Fruit fly (Drosophila melanogaster) whole organism, embryonic: ENCODE data around the gene Eip63F-1.

Source experiments
- Atf6 ChIP-seq: fragments of 200-800 bp; sonication (Bioruptor generic); IDR thresholded peaks from 2 replicates; pipeline ENCODE4 v1.3.6; 2022; ENCODE audit warnings: missing biosample characterization, missing genetic modification characterization
- Blimp-1 ChIP-seq: fragments of 200-800 bp; sonication (Bioruptor generic); optimal IDR thresholded peaks from 3 replicates; lab custom pipeline; 2018; ENCODE audit warnings: missing biosample characterization, missing genetic modification characterization, mild to moderate bottlenecking, moderate library complexity, missing genetic modification reagents
- CG1024 ChIP-seq: fragments of 200-800 bp; sonication (Bioruptor generic); IDR thresholded peaks from 2 replicates; pipeline ENCODE4 v1.3.6; 2022; ENCODE audit warnings: missing biosample characterization, missing genetic modification characterization
- CG10543 ChIP-seq: fragments of 200-800 bp; sonication (Bioruptor generic); optimal IDR thresholded peaks from 3 replicates; lab custom pipeline; 2017; ENCODE audit warnings: missing biosample characterization, mild to moderate bottlenecking, missing genetic modification characterization, moderate library complexity
- CG15073 ChIP-seq: fragments of 200-800 bp; sonication (Bioruptor generic); optimal IDR thresholded peaks from 2 replicates; lab custom pipeline; 2016; ENCODE audit warnings: missing biosample characterization, missing genetic modification characterization
- CG1602 ChIP-seq: fragments of 200-800 bp; sonication (Bioruptor generic); optimal IDR thresholded peaks from 3 replicates; lab custom pipeline; 2016; ENCODE audit warnings: missing biosample characterization, missing genetic modification characterization
- CG17385 ChIP-seq: fragments of 200-800 bp; sonication (Bioruptor generic); optimal IDR thresholded peaks from 3 replicates; lab custom pipeline; 2018; ENCODE audit warnings: missing biosample characterization, mild to moderate bottlenecking, missing genetic modification characterization
- CG1832 ChIP-seq: fragments of 200-800 bp; sonication (Bioruptor generic); optimal IDR thresholded peaks from 2 replicates; lab custom pipeline; 2017; ENCODE audit warnings: missing biosample characterization, mild to moderate bottlenecking, missing genetic modification characterization, inconsistent platforms
- CG2116 ChIP-seq: fragments of 200-800 bp; sonication (Bioruptor generic); optimal IDR thresholded peaks from 3 replicates; lab custom pipeline; 2018; ENCODE audit warnings: missing biosample characterization, mild to moderate bottlenecking, missing genetic modification characterization
- CG3065 ChIP-seq: fragments of 200-800 bp; sonication (Bioruptor generic); optimal IDR thresholded peaks from 2 replicates; lab custom pipeline; 2016; ENCODE audit warnings: missing biosample characterization, missing genetic modification characterization
- CG31224 ChIP-seq: fragments of 200-800 bp; sonication (Bioruptor generic); IDR thresholded peaks from 2 replicates; pipeline ENCODE4 v1.3.6; 2022; ENCODE audit warnings: missing biosample characterization, missing genetic modification characterization
- CG31388 ChIP-seq: fragments of 200-800 bp; sonication (Bioruptor generic); optimal IDR thresholded peaks from 2 replicates; lab custom pipeline; 2016; ENCODE audit warnings: missing biosample characterization, missing genetic modification characterization
- CG34224 ChIP-seq: fragments of 200-800 bp; sonication (Bioruptor generic); IDR thresholded peaks from 3 replicates; pipeline ENCODE4 v1.3.6; 2022; ENCODE audit warnings: missing biosample characterization, missing genetic modification characterization; ENCODE audit not compliant: partially characterized antibody
- CG43689 ChIP-seq: fragments of 200-800 bp; sonication (Bioruptor generic); IDR thresholded peaks from 2 replicates; pipeline ENCODE4 v1.3.6; 2022; ENCODE audit warnings: missing biosample characterization, missing genetic modification characterization
- CG5180 ChIP-seq: fragments of 200-800 bp; sonication (Bioruptor generic); optimal IDR thresholded peaks from 3 replicates; lab custom pipeline; 2017; ENCODE audit warnings: missing biosample characterization, missing genetic modification characterization, mild to moderate bottlenecking, moderate library complexity, missing genetic modification reagents
- CG6254 ChIP-seq: fragments of 200-800 bp; sonication (Bioruptor generic); optimal IDR thresholded peaks from 3 replicates; lab custom pipeline; 2017; ENCODE audit warnings: mild to moderate bottlenecking, missing biosample characterization, missing genetic modification reagents, missing genetic modification characterization
- CG7963 ChIP-seq: fragments of 200-800 bp; sonication (Bioruptor generic); IDR thresholded peaks from 3 replicates; pipeline ENCODE4 v1.3.6; 2022; ENCODE audit warnings: missing biosample characterization, missing genetic modification characterization; ENCODE audit not compliant: partially characterized antibody
- CG8359 ChIP-seq: fragments of 200-800 bp; sonication (Bioruptor generic); optimal IDR thresholded peaks from 2 replicates; lab custom pipeline; 2017; ENCODE audit warnings: missing biosample characterization, mild to moderate bottlenecking, missing genetic modification characterization, borderline replicate concordance
- CHES-1-like ChIP-seq: fragments of 200-800 bp; sonication (Bioruptor generic); optimal IDR thresholded peaks from 2 replicates; lab custom pipeline; 2016; ENCODE audit warnings: missing biosample characterization, missing genetic modification characterization
- D19A ChIP-seq: fragments of 200-800 bp; optimal IDR thresholded peaks from 3 replicates; lab custom pipeline; 2019; ENCODE audit warnings: missing biosample characterization, mild to moderate bottlenecking, missing genetic modification characterization, moderate library complexity
- Dfd ChIP-seq, 2 experiments: fragments of >200 bp; optimal IDR thresholded peaks; 2 replicates each; lab custom pipeline; 2017; ENCODE audit warnings: missing biosample characterization in 2 of 2, missing genetic modification characterization in 2 of 2
- Dll ChIP-seq: fragments of 200-800 bp; sonication (Bioruptor generic); IDR thresholded peaks from 4 replicates; pipeline ENCODE4 v1.3.6; 2022; ENCODE audit warnings: missing biosample characterization, missing genetic modification characterization; ENCODE audit not compliant: partially characterized antibody
- Dref ChIP-seq: fragments of 200-800 bp; sonication (Bioruptor generic); IDR thresholded peaks from 2 replicates; pipeline ENCODE4 v1.3.6; 2022; ENCODE audit warnings: missing biosample characterization, missing genetic modification characterization
- Fer1 ChIP-seq: fragments of 200-800 bp; sonication (Bioruptor generic); optimal IDR thresholded peaks from 2 replicates; lab custom pipeline; 2017; ENCODE audit warnings: missing biosample characterization, mild to moderate bottlenecking, missing genetic modification characterization
- Fer2 ChIP-seq: fragments of 200-800 bp; sonication (Bioruptor generic); optimal IDR thresholded peaks from 2 replicates; lab custom pipeline; 2018; ENCODE audit warnings: missing biosample characterization, mild to moderate bottlenecking, missing genetic modification characterization, moderate library complexity
- HLH4C ChIP-seq: fragments of 200-800 bp; sonication (Bioruptor generic); IDR thresholded peaks from 3 replicates; pipeline ENCODE4 v1.3.6; 2022; ENCODE audit warnings: missing biosample characterization, missing genetic modification characterization; ENCODE audit not compliant: partially characterized antibody
- Hey ChIP-seq: fragments of 200-800 bp; sonication (Bioruptor generic); optimal IDR thresholded peaks from 3 replicates; lab custom pipeline; 2018; ENCODE audit warnings: missing biosample characterization, mild to moderate bottlenecking, missing genetic modification characterization
- Hr78 ChIP-seq, 2 experiments: fragments of 200-800 bp in 1 of 2; fragments of >200 bp in 1 of 2; sonication (Bioruptor generic) in 1 of 2; optimal IDR thresholded peaks; 2 replicates each; lab custom pipeline; 2017 to 2019; ENCODE audit warnings: missing biosample characterization in 2 of 2, missing genetic modification characterization in 2 of 2, mild to moderate bottlenecking in 1 of 2, moderate library complexity in 1 of 2
- Lim3 ChIP-seq: fragments of 200-800 bp; sonication (Bioruptor generic); IDR thresholded peaks from 2 replicates; pipeline ENCODE4 v1.3.6; 2022; ENCODE audit warnings: missing biosample characterization, missing genetic modification characterization
- Mad ChIP-seq: fragments of 200-800 bp; sonication (Bioruptor generic); optimal IDR thresholded peaks from 2 replicates; lab custom pipeline; 2016; ENCODE audit warnings: missing biosample characterization, missing genetic modification characterization
- NfI ChIP-seq: fragments of 200-800 bp; sonication (Bioruptor generic); optimal IDR thresholded peaks from 3 replicates; lab custom pipeline; 2018; ENCODE audit warnings: missing biosample characterization, mild to moderate bottlenecking, missing genetic modification characterization, moderate library complexity
- Optix ChIP-seq: fragments of 200-800 bp; sonication (Bioruptor generic); IDR thresholded peaks from 3 replicates; pipeline ENCODE4 v1.3.6; 2022; ENCODE audit warnings: missing biosample characterization, missing genetic modification characterization
- PHDP ChIP-seq: fragments of 200-800 bp; sonication (Bioruptor generic); optimal IDR thresholded peaks from 3 replicates; lab custom pipeline; 2018; ENCODE audit warnings: missing biosample characterization, mild to moderate bottlenecking, missing genetic modification characterization, moderate library complexity
- Rfx ChIP-seq: fragments of 200-800 bp; sonication (Bioruptor generic); IDR thresholded peaks from 2 replicates; pipeline ENCODE4 v1.3.6; 2022; ENCODE audit warnings: missing biosample characterization, missing genetic modification characterization
- Rx ChIP-seq: fragments of 200-800 bp; sonication (Bioruptor generic); IDR thresholded peaks from 2 replicates; pipeline ENCODE4 v1.3.6; 2022; ENCODE audit warnings: missing biosample characterization, missing genetic modification characterization
- Sry-β ChIP-seq: fragments of 200-800 bp; sonication (Bioruptor generic); optimal IDR thresholded peaks from 2 replicates; lab custom pipeline; 2018; ENCODE audit warnings: missing biosample characterization, mild to moderate bottlenecking, missing genetic modification characterization, moderate library complexity
- Tbp ChIP-seq: fragments of >200 bp; optimal IDR thresholded peaks from 2 replicates; lab custom pipeline; 2018; ENCODE audit warnings: missing biosample characterization, missing genetic modification characterization
- ab ChIP-seq: fragments of 200-800 bp; sonication (Bioruptor generic); optimal IDR thresholded peaks from 2 replicates; lab custom pipeline; 2016; ENCODE audit warnings: missing biosample characterization, missing genetic modification characterization
- bowl ChIP-seq: fragments of 200-800 bp; sonication (Bioruptor generic); IDR thresholded peaks from 2 replicates; pipeline ENCODE4 v1.3.6; 2022; ENCODE audit warnings: missing biosample characterization, missing genetic modification characterization
- br ChIP-seq: fragments of >200 bp; optimal IDR thresholded peaks from 2 replicates; lab custom pipeline; 2017
- bsh ChIP-seq, 2 experiments: fragments of 200-800 bp; sonication (Bioruptor generic); optimal IDR thresholded peaks; 2 replicates each; lab custom pipeline; 2017 to 2018; ENCODE audit warnings: mild to moderate bottlenecking in 2 of 2, missing biosample characterization in 2 of 2, missing genetic modification characterization in 2 of 2, moderate library complexity in 1 of 2
- cwo ChIP-seq: fragments of 200-800 bp; sonication (Bioruptor generic); optimal IDR thresholded peaks from 3 replicates; lab custom pipeline; 2017; ENCODE audit warnings: missing biosample characterization, missing genetic modification characterization, mild to moderate bottlenecking, moderate library complexity, missing genetic modification reagents
- disco-r ChIP-seq: fragments of 200-800 bp; sonication (Bioruptor generic); optimal IDR thresholded peaks from 2 replicates; lab custom pipeline; 2016; ENCODE audit warnings: missing biosample characterization, missing genetic modification characterization
- ind ChIP-seq: fragments of 200-800 bp; sonication (Bioruptor generic); optimal IDR thresholded peaks from 3 replicates; lab custom pipeline; 2016; ENCODE audit warnings: missing biosample characterization, missing genetic modification characterization
- nom ChIP-seq: fragments of 200-800 bp; sonication (Bioruptor generic); optimal IDR thresholded peaks from 2 replicates; lab custom pipeline; 2017; ENCODE audit warnings: missing biosample characterization, missing genetic modification characterization, mild to moderate bottlenecking, moderate library complexity, missing genetic modification reagents
- sd ChIP-seq: fragments of 200-800 bp; sonication (Bioruptor generic); optimal IDR thresholded peaks from 3 replicates; lab custom pipeline; 2018; ENCODE audit warnings: missing biosample characterization, mild to moderate bottlenecking, missing genetic modification characterization, moderate library complexity
- sima ChIP-seq: fragments of 200-800 bp; sonication (Bioruptor generic); optimal IDR thresholded peaks from 2 replicates; lab custom pipeline; 2016; ENCODE audit warnings: missing biosample characterization, missing genetic modification characterization
- so ChIP-seq: fragments of 200-800 bp; sonication (Bioruptor generic); IDR thresholded peaks from 3 replicates; pipeline ENCODE4 v1.3.6; 2022; ENCODE audit warnings: missing biosample characterization, missing genetic modification characterization
- ssp ChIP-seq: fragments of 200-800 bp; sonication (Bioruptor generic); IDR thresholded peaks from 2 replicates; pipeline ENCODE4 v1.3.6; 2022; ENCODE audit warnings: missing biosample characterization, missing genetic modification characterization
- yki ChIP-seq: fragments of >200 bp; optimal IDR thresholded peaks from 3 replicates; lab custom pipeline; 2018

Gene Eip63F-1

DNA sequence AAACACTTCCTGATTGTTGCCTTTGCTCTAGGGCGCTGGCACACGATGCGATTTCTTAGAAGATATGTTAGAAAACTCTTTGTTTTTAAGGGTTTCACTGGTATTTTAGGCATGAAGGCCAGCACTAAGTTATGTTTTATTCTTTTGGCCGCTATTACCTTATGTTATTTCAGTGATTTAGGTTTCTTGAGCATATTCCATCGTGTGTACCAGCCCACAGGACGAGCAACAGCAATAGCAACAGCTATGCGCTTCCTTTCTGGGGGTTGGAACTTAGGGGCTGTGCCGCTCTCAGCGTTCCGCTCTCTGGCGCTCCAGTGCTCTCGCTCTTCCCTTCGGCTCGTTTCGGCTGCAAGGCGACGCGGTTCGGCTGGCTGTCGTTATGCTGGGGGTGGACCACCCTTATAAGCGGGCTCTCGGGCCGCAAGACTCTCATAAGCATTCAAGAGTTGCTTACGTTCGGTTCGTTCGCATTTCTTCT is 48.1 kb upstream of the Eip63F-1 start, which contains the start of gene scrt (continued):
- no peak for TF ChIP-seq CG43689
- TF ChIP-seq Dref (GFP tag; lab: Robert Waterston, UW) = no peak
- TF ChIP-seq CG10543 (GFP tag; lab: Kevin White, UChicago) = peak; percentile 38
- 0 out of 2 replicates have a peak, but pooled peaks have one; percentile 32 for TF ChIP-seq Lim3 (GFP tag; lab: Robert Waterston, UW)
- TF ChIP-seq CG3065 (GFP tag; lab: Kevin White, UChicago) = no peak
- TF ChIP-seq bsh (GFP tag; optimal IDR thresholded peaks at IDR 0.05; lab: Kevin White, UChicago) = peak in 1 of 2 experiments; percentile 63
- TF ChIP-seq Optix (GFP tag; lab: Robert Waterston, UW) = peak; percentile 49; the same call in 1 of the 3 replicates
- TF ChIP-seq HLH4C (GFP tag; lab: Robert Waterston, UW) = peak; percentile 59
- peak; percentile 68; the same call in 3 of the 4 replicates for TF ChIP-seq Dll
- peak; percentile 51 for TF ChIP-seq Rx
- no peak for TF ChIP-seq bowl (GFP tag; lab: Robert Waterston, UW)
- peak; percentile 42; the same call in 1 of the 3 replicates for TF ChIP-seq CG34224
- TF ChIP-seq PHDP (tag; lab: Kevin White, UChicago) = peak; percentile 73
- peak; percentile 32; the same call in 1 of the 2 replicates for TF ChIP-seq Rfx
- TF ChIP-seq Tbp = no peak
- TF ChIP-seq CG5180 (GFP tag; lab: Kevin White, UChicago) = peak; percentile 31
- no peak for TF ChIP-seq Fer2 (tag; lab: Kevin White, UChicago)
- TF ChIP-seq sima (GFP tag; lab: Kevin White, UChicago) = no peak
- TF ChIP-seq NfI = no peak
- peak; percentile 3 for TF ChIP-seq CG6254
- TF ChIP-seq CG8359 (GFP tag; lab: Kevin White, UChicago) = no peak
- peak; percentile 12 for TF ChIP-seq D19A (tag; lab: Kevin White, UChicago)
- no peak for TF ChIP-seq CG15073 (GFP tag; lab: Kevin White, UChicago)
- no peak for TF ChIP-seq Blimp-1 (GFP tag; lab: Kevin White, UChicago)
- TF ChIP-seq nom (GFP tag; lab: Kevin White, UChicago) = no peak
- TF ChIP-seq ab (GFP tag; lab: Kevin White, UChicago) = no peak
- TF ChIP-seq CHES-1-like = peak; percentile 28
- TF ChIP-seq Dfd (GFP tag; optimal IDR thresholded peaks at IDR 0.05; lab: Kevin White, UChicago) = no peak
- no peak for TF ChIP-seq ind (GFP tag; lab: Kevin White, UChicago)
- TF ChIP-seq yki (lab: Kevin White, UChicago) = peak; percentile 51
- TF ChIP-seq cwo = no peak
- peak; percentile 16 for TF ChIP-seq CG17385 (GFP tag; lab: Kevin White, UChicago)
- no peak for TF ChIP-seq disco-r (GFP tag; lab: Kevin White, UChicago)
- no peak for TF ChIP-seq Hey (tag; lab: Kevin White, UChicago)
- no peak for TF ChIP-seq CG1832 (GFP tag; lab: Kevin White, UChicago)
- TF ChIP-seq Mad (GFP tag; lab: Kevin White, UChicago) = no peak
- no peak for TF ChIP-seq br (lab: Kevin White, UChicago)
- peak; percentile 25; the same call in 1 of the 3 replicates for TF ChIP-seq so
- TF ChIP-seq CG1024 (GFP tag; lab: Robert Waterston, UW) = no peak
- no peak for TF ChIP-seq CG31388 (GFP tag; lab: Kevin White, UChicago)
- no peak for TF ChIP-seq ssp (GFP tag; lab: Robert Waterston, UW)
- TF ChIP-seq Fer1 (GFP tag; lab: Kevin White, UChicago) = peak; percentile 59
- no peak for TF ChIP-seq sd
- no peak; the same call in 2 of the 3 replicates for TF ChIP-seq CG7963 (GFP tag; lab: Robert Waterston, UW)
- TF ChIP-seq Atf6 = no peak
- no peak for TF ChIP-seq Hr78 (GFP tag; optimal IDR thresholded peaks at IDR 0.05; lab: Kevin White, UChicago)
- TF ChIP-seq CG31224 (GFP tag; lab: Robert Waterston, UW) = no peak
- peak; percentile 18 for TF ChIP-seq CG2116 (GFP tag; lab: Kevin White, UChicago)
- no peak for TF ChIP-seq Sry-β (GFP tag; lab: Kevin White, UChicago)
- peak; percentile 16 for TF ChIP-seq CG1602 (GFP tag; lab: Kevin White, UChicago)
